Fruit fly (Drosophila melanogaster): ENCODE measurements around the gene CG18675.

DNA sequence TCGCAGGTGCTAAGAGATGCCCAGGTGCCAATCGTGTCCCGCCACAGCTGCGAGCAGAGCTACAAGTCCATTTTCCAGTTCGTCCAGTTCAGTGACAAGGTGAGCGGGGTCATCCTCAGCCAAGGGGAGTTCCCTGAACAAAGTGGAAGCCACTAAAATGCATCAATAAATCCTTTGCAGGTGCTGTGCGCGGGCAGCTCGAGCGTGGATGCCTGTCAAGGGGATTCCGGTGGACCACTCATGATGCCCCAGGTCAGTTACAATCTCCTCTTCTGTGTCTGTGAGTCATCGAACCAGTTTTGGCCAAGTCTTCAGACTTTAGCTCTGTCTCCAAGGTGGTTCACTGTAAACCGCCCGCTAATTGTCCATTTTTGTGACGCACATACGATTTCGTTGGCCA is 28.5 kb upstream of the CG18675 start:
- no peak for TF ChIP-seq CG9139 (GFP tag; optimal IDR thresholded peaks at IDR 0.05)
- TF ChIP-seq CG8319 (GFP tag; optimal IDR thresholded peaks at IDR 0.05): no peak
- no peak for TF ChIP-seq fkh (GFP tag; optimal IDR thresholded peaks at IDR 0.05)
- TF ChIP-seq salr (GFP tag; optimal IDR thresholded peaks at IDR 0.05): no peak
- no peak for TF ChIP-seq CG1621 (tag; optimal IDR thresholded peaks at IDR 0.05)
- TF ChIP-seq achi (GFP tag; optimal IDR thresholded peaks at IDR 0.05): no peak
- no peak for TF ChIP-seq spab (GFP tag; optimal IDR thresholded peaks at IDR 0.05)
- TF ChIP-seq CG4318 (GFP tag; optimal IDR thresholded peaks at IDR 0.05): no peak
- no peak for TF ChIP-seq CG10669 (GFP tag; optimal IDR thresholded peaks at IDR 0.05)
- no peak for TF ChIP-seq Lpt (GFP tag; optimal IDR thresholded peaks at IDR 0.05)
- TF ChIP-seq ss (GFP tag; optimal IDR thresholded peaks at IDR 0.05): no peak
